Worm (Caenorhabditis elegans) whole organism, mixed stage, embryonic: ENCODE results near the gene F31B9.3.

Experiments used
- M03D4.4 ChIP-seq: sonication (generic microtip); optimal IDR thresholded peaks from 2 replicates; lab custom pipeline; 2017; ENCODE audit warnings: mild to moderate bottlenecking, missing genetic modification characterization, missing compliant biosample characterization
- bed-3 ChIP-seq: fragments of 200-800 bp; sonication (Bioruptor generic); optimal IDR thresholded peaks from 3 replicates; lab custom pipeline; 2018; ENCODE audit warnings: mild to moderate bottlenecking, missing genetic modification characterization, moderate library complexity, missing compliant biosample characterization
- blmp-1 ChIP-seq: fragments of 150-350 bp; optimal IDR thresholded peaks from 2 replicates; lab custom pipeline; 2014; ENCODE audit warnings: missing biosample characterization, missing genetic modification characterization
- ceh-39 ChIP-seq: fragments of 150-350 bp; optimal IDR thresholded peaks from 2 replicates; lab custom pipeline; 2014; ENCODE audit warnings: missing biosample characterization, missing genetic modification characterization
- ceh-83 ChIP-seq: fragments of 200-800 bp; sonication (Bioruptor generic); optimal IDR thresholded peaks from 2 replicates; lab custom pipeline; 2018; ENCODE audit warnings: mild to moderate bottlenecking, missing genetic modification characterization, missing compliant biosample characterization
- cnd-1 ChIP-seq: fragments of 200-800 bp; sonication (Bioruptor generic); optimal IDR thresholded peaks from 2 replicates; lab custom pipeline; 2018; ENCODE audit warnings: mild to moderate bottlenecking, missing genetic modification characterization, missing compliant biosample characterization
- drap-1 ChIP-seq: fragments of 200-800 bp; sonication (Bioruptor generic); optimal IDR thresholded peaks from 3 replicates; lab custom pipeline; 2018; ENCODE audit warnings: mild to moderate bottlenecking, missing genetic modification characterization, missing compliant biosample characterization
- elt-1 ChIP-seq: sonication (generic microtip); optimal IDR thresholded peaks from 2 replicates; lab custom pipeline; 2017; ENCODE audit warnings: missing genetic modification characterization, mild to moderate bottlenecking, missing compliant biosample characterization, antibody characterized with exemption, moderate library complexity, borderline replicate concordance; ENCODE audit not compliant: insufficient read depth
- elt-3 ChIP-seq: fragments of 150-350 bp; optimal IDR thresholded peaks from 2 replicates; lab custom pipeline; 2014; ENCODE audit warnings: missing biosample characterization, missing genetic modification characterization
- flh-1 ChIP-seq: fragments of 200-800 bp; sonication (Bioruptor generic); optimal IDR thresholded peaks from 2 replicates; lab custom pipeline; 2018; ENCODE audit warnings: mild to moderate bottlenecking, missing genetic modification characterization, moderate library complexity, missing compliant biosample characterization
- ham-2 ChIP-seq: fragments of 200-800 bp; sonication (Bioruptor generic); optimal IDR thresholded peaks from 2 replicates; lab custom pipeline; 2018; ENCODE audit warnings: mild to moderate bottlenecking, missing genetic modification characterization, missing compliant biosample characterization
- hlh-1 ChIP-seq: fragments of 150-350 bp; optimal IDR thresholded peaks from 2 replicates; lab custom pipeline; 2014; ENCODE audit warnings: missing biosample characterization, missing genetic modification reagents, missing genetic modification characterization
- lin-32 ChIP-seq: fragments of 200-800 bp; sonication (Bioruptor generic); optimal IDR thresholded peaks from 2 replicates; lab custom pipeline; 2018; ENCODE audit warnings: mild to moderate bottlenecking, missing genetic modification characterization, missing compliant biosample characterization
- lsy-2 ChIP-seq: fragments of 150-350 bp; optimal IDR thresholded peaks from 2 replicates; lab custom pipeline; 2014; ENCODE audit warnings: missing biosample characterization, missing genetic modification characterization
- mab-5 ChIP-seq: fragments of 150-350 bp; optimal IDR thresholded peaks from 2 replicates; lab custom pipeline; 2014; ENCODE audit warnings: missing biosample characterization, missing genetic modification characterization
- mls-2 ChIP-seq: sonication (generic microtip); optimal IDR thresholded peaks from 2 replicates; lab custom pipeline; 2016; ENCODE audit warnings: mild to moderate bottlenecking, missing genetic modification characterization, moderate library complexity, missing compliant biosample characterization
- nhr-12 ChIP-seq: fragments of 150-350 bp; optimal IDR thresholded peaks from 2 replicates; lab custom pipeline; 2014; ENCODE audit warnings: missing biosample characterization, missing genetic modification characterization
- nhr-2 ChIP-seq: fragments of 150-350 bp; optimal IDR thresholded peaks from 2 replicates; lab custom pipeline; 2014; ENCODE audit warnings: missing biosample characterization, missing genetic modification characterization
- nhr-237 ChIP-seq: fragments of 150-350 bp; optimal IDR thresholded peaks from 2 replicates; lab custom pipeline; 2014; ENCODE audit warnings: missing biosample characterization, missing genetic modification characterization
- nhr-28 ChIP-seq: fragments of 150-350 bp; optimal IDR thresholded peaks from 2 replicates; lab custom pipeline; 2014; ENCODE audit warnings: missing biosample characterization, missing genetic modification characterization
- nhr-76 ChIP-seq: sonication (generic microtip); optimal IDR thresholded peaks from 2 replicates; lab custom pipeline; 2017; ENCODE audit warnings: missing biosample characterization, missing genetic modification characterization
- pha-4 ChIP-seq: fragments of 150-350 bp; optimal IDR thresholded peaks from 2 replicates; lab custom pipeline; 2018; ENCODE audit warnings: missing biosample characterization, missing genetic modification reagents, missing genetic modification characterization
- snpc-4 ChIP-seq: fragments of 150-350 bp; optimal IDR thresholded peaks from 2 replicates; lab custom pipeline; 2014; ENCODE audit warnings: missing biosample characterization, missing genetic modification characterization
- sptf-1 ChIP-seq: sonication (generic microtip); optimal IDR thresholded peaks from 2 replicates; lab custom pipeline; 2017; ENCODE audit warnings: mild to moderate bottlenecking, missing genetic modification characterization, moderate library complexity, missing compliant biosample characterization
- unc-120 ChIP-seq: sonication (generic microtip); optimal IDR thresholded peaks from 2 replicates; lab custom pipeline; 2017; ENCODE audit warnings: missing genetic modification characterization, missing compliant biosample characterization; ENCODE audit not compliant: poor library complexity, severe bottlenecking
- unc-62 ChIP-seq: fragments of 150-350 bp; optimal IDR thresholded peaks from 2 replicates; lab custom pipeline; 2014; ENCODE audit warnings: missing biosample characterization, missing genetic modification reagents, missing genetic modification characterization
- zip-8 ChIP-seq: fragments of 150-350 bp; optimal IDR thresholded peaks from 2 replicates; lab custom pipeline; 2014; ENCODE audit warnings: missing biosample characterization, missing genetic modification characterization
- ztf-11 ChIP-seq: fragments of 150-350 bp; optimal IDR thresholded peaks from 2 replicates; lab custom pipeline; 2014; ENCODE audit warnings: missing biosample characterization, missing genetic modification characterization

The F31B9.3 gene

DNA sequence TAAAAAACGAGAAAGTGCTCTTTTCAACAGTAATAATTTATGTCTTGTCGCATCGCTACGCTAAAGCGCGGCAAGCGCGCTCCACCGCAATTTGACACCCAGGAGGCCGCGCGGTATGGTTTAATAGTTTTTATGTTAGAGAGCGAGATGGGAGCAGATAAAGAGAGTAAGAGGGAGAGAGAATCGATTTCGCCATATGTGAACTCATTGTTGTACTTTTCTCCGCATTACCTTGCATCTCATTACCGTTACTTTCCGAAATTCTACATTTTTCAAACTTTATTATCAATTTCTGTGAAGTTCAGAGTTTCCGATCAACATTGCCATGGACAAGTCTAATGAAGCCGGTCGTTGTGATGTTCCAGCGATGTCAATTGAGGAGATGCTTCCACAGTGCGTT is at the start of gene F31B9.3:
Gene F31B9.3, plus strand, starts transcription at position 301 of the 400 bp plus-strand sequence.
- TF ChIP-seq ceh-83 (GFP tag; lab: Kevin White, UChicago) (no peak), ceh-39 (tag; lab: Kevin White, UChicago) (no peak), nhr-76 (tag; lab: Kevin White, UChicago) (no peak), bed-3 (no peak), sptf-1 (tag; lab: Kevin White, UChicago) (no peak), mab-5 (no peak), lsy-2 (tag; lab: Kevin White, UChicago) (no peak), zip-8 (no peak), cnd-1 (tag; lab: Kevin White, UChicago) (no peak), unc-62 (GFP tag; lab: Kevin White, UChicago) (no peak), nhr-28 (tag; lab: Kevin White, UChicago) (no peak), lin-32 (no peak), ham-2 (GFP tag; lab: Kevin White, UChicago) (no peak), blmp-1 (no peak), nhr-237 (no peak), mls-2 (no peak)

DNA sequence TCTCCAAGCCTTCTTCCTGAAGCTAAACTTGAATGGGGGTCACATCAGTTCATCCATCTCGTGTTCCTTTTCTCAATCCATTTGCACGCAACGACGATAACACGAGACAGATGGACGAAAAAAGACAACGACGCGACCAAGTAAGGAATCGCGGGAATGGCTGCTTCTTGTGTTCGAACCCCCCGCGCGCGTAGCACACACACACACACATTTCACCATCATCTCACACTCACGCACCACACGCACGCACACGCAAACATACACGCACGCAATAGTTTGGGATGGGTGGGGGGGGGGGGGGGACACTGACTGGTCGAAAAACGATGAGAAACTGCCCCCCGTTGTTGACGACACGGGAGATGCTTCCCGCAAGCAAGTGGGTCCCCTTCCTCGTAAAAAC is 46.6 kb upstream of the F31B9.3 start:
- TF ChIP-seq lin-32 (no peak), ceh-39 (tag; lab: Kevin White, UChicago) (no peak), M03D4.4 (tag; lab: Kevin White, UChicago) (peak; percentile 42), ham-2 (GFP tag; lab: Kevin White, UChicago) (peak; percentile 53), sptf-1 (tag; lab: Kevin White, UChicago) (peak; percentile 60), cnd-1 (tag; lab: Kevin White, UChicago) (peak; percentile 59), mab-5 (no peak), ztf-11 (no peak), ceh-83 (GFP tag; lab: Kevin White, UChicago) (no peak), mls-2 (peak; percentile 46), blmp-1 (no peak), nhr-28 (tag; lab: Kevin White, UChicago) (no peak)

DNA sequence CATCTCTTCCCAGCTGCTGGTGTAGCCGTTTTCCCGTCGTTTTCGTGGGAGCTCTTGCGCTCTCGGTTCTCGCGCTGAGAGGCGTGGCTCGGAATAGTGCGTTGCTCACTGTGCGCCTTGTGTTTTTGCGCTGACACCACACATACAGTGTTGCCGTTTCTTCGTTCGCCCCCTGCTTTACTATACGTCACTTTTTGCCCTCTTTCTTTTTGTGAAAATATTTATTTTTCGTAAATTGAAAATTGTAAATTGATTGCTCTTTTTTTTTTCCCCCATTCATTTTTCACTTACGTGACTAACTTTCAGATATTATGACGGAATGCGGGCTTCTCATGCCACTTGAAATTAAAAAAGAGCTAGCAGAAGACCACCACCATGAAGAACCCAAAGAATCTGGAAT is 44.8 kb upstream of the F31B9.3 start, which contains the start of gene gmeb-2:
Gene gmeb-2, plus strand, starts transcription at position 301 of the 400 bp plus-strand sequence.
- TF ChIP-seq cnd-1 (tag; lab: Kevin White, UChicago), result no peak
- no peak for TF ChIP-seq drap-1 (GFP tag; lab: Kevin White, UChicago)

DNA sequence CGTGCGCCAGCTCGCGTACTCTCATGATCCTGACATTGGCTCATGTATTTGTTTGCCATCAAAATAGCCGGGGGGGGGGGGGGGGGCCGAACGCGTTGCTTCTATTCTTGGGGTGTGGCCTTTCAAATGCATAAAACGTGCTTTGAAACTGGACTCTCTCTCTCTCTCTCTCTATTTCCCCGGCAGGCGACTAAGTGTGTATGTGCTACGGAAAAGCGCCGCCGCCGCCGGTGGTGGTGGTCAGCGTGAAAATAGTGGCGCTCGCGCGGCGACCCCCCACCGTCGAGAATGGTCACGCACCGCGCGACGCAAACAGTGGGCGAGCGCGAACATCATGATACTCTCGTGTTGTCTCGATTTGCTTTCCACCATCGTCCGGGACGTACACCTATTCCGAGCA is 42.5 kb upstream of the F31B9.3 start:
- TF ChIP-seq ceh-39 (tag; lab: Kevin White, UChicago) (no peak), M03D4.4 (tag; lab: Kevin White, UChicago) (peak; percentile 16), ham-2 (GFP tag; lab: Kevin White, UChicago) (peak; percentile 53), sptf-1 (tag; lab: Kevin White, UChicago) (peak; percentile 8), snpc-4 (tag; lab: Kevin White, UChicago) (no peak), pha-4 (peak; percentile 22)

ce11 chrX:15884478-15884877 is 39.1 kb upstream of the F31B9.3 start:
- no peak for TF ChIP-seq elt-1 (tag; lab: Kevin White, UChicago)
- no peak for TF ChIP-seq M03D4.4 (tag; lab: Kevin White, UChicago)
- no peak for TF ChIP-seq unc-62 (GFP tag; lab: Kevin White, UChicago)
- TF ChIP-seq ceh-83 (GFP tag; lab: Kevin White, UChicago), result no peak
- TF ChIP-seq blmp-1, result no peak
- TF ChIP-seq nhr-12 (tag; lab: Kevin White, UChicago), result no peak
- TF ChIP-seq nhr-2 (tag; lab: Kevin White, UChicago), result no peak
- TF ChIP-seq mls-2, result no peak
- no peak for TF ChIP-seq sptf-1 (tag; lab: Kevin White, UChicago)
- no peak for TF ChIP-seq nhr-76 (tag; lab: Kevin White, UChicago)
- no peak for TF ChIP-seq nhr-237
- no peak for TF ChIP-seq lin-32
- TF ChIP-seq flh-1 (GFP tag; lab: Kevin White, UChicago), result no peak
- TF ChIP-seq ztf-11, result no peak
- no peak for TF ChIP-seq unc-120 (tag; lab: Kevin White, UChicago)

ce11 chrX:15887495-15887894 is 36.0 kb upstream of the F31B9.3 start, which contains the start of gene F53H4.3:
TSS of gene F53H4.3 (minus strand) at chrX:15887595.
- TF ChIP-seq sptf-1 (tag; lab: Kevin White, UChicago), result no peak

DNA sequence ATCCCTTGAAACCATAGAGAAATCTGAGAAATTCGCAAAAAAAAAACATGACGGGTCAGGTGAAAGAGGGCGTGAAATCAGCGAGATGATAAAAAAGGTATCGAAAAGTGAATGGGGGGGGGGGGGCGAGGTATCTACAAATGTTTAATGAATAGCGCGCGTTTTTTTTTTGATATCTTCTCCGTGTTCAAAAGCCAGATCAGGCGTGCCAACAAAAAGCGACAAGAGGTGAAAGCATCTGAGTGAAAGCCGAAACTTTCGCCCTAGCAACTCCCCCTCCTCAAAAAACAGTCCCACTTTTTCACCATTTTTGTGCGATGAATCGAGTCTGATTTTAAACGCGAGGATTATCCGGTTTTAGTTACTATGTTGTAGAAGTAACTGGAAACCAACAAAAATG is 35.6 kb upstream of the F31B9.3 start:
- TF ChIP-seq mab-5 (no peak), sptf-1 (tag; lab: Kevin White, UChicago) (no peak), elt-3 (no peak), nhr-76 (tag; lab: Kevin White, UChicago) (no peak), zip-8 (no peak), flh-1 (GFP tag; lab: Kevin White, UChicago) (no peak), hlh-1 (tag; lab: Kevin White, UChicago) (no peak), blmp-1 (no peak)
